Fruit fly (Drosophila melanogaster) S2 (cell line): ENCODE data around the gene CG11357.

Experiments used
- CG8478 ChIP-seq: fragments of >200 bp; optimal IDR thresholded peaks from 2 replicates; lab custom pipeline; 2018
- CTCF ChIP-seq, 2 experiments: fragments of >200 bp; optimal IDR thresholded peaks; 2 replicates each; lab custom pipeline; 2018

DNA sequence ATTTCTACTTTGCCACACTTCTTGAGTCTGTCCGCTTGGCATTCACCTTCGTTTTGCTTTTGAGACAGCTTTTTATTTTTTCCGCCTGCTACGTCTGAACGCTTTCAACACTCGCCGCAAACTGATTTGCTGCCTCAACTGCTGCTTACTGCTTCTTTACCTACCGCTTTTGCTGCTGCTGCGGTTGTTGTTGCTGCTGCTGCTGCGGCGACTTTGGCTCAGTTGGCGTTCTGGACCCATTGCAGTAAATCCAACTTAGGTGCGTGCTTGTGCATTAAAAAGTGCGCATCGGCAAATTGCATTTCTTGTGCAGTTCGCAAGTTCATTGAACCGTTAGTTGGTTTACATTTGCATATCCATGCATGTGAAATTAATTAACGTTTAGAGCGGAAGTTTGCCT is 33.5 kb upstream of the CG11357 start, which contains the start of gene NT1:
- TF ChIP-seq CTCF (optimal IDR thresholded peaks at IDR 0.05; lab: Kevin White, UChicago) (no peak), CG8478 (no peak)
